Worm (Caenorhabditis elegans): Measurements from ENCODE around the gene frh-1.

DNA sequence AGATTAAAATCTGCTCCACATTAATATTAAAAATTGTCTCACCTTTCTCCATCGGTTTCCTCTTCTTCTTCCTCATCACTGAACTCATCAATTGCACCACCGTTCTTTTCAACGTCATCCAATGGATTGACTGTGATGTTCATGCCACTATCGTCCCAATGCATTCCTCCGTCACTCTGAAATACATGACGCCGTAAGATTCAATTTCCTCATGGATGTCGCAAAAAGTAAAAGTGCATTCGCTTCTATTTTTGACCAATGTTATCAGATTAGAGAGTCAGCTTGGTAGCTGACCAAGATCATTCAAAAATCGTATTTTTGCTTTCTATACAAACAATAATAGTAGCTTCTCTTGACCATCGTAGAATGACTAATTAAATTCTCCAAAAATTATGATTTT, 29.2 kb downstream of the frh-1 start:
- TF ChIP-seq snpc-4 (tag; optimal IDR thresholded peaks at IDR 0.05) (no peak), unc-62 (GFP tag; optimal IDR thresholded peaks at IDR 0.05) (no peak), blmp-1 (tag; optimal IDR thresholded peaks at IDR 0.05) (no peak), elt-3 (tag; optimal IDR thresholded peaks at IDR 0.05) (no peak), drap-1 (GFP tag; optimal IDR thresholded peaks at IDR 0.05) (no peak), nhr-12 (tag; optimal IDR thresholded peaks at IDR 0.05) (no peak)

Data from whole organism, mixed stage, embryonic.